Worm (Caenorhabditis elegans): Measurements from ENCODE around the gene F20D6.2.

- no peak for TF ChIP-seq ceh-28 (tag; optimal IDR thresholded peaks at IDR 0.05)
- TF ChIP-seq nhr-28 (tag; optimal IDR thresholded peaks at IDR 0.05): no peak
- TF ChIP-seq ctbp-1 (GFP tag; IDR thresholded peaks at IDR 0.05): no peak
- no peak for TF ChIP-seq sdz-12 (GFP tag; optimal IDR thresholded peaks at IDR 0.05)
- no peak for TF ChIP-seq ztf-7 (tag; optimal IDR thresholded peaks at IDR 0.05)
- TF ChIP-seq zfp-3 (GFP tag; conservative IDR thresholded peaks at IDR 0.05): no peak
- TF ChIP-seq pha-4 (GFP tag; IDR thresholded peaks at IDR 0.05): no peak
- no peak for TF ChIP-seq pha-4 (tag; optimal IDR thresholded peaks at IDR 0.05)
- no peak for TF ChIP-seq ceh-82 (tag; optimal IDR thresholded peaks at IDR 0.05)
- no peak for TF ChIP-seq nhr-76 (tag; optimal IDR thresholded peaks at IDR 0.05)
- TF ChIP-seq nhr-77 (tag; optimal IDR thresholded peaks at IDR 0.05): no peak
Measured at ce11 chrV:8185737-8186136, at the start of gene F20D6.2.
